Worm (Caenorhabditis elegans): ENCODE results near the gene M163.21.

Gene M163.21

DNA sequence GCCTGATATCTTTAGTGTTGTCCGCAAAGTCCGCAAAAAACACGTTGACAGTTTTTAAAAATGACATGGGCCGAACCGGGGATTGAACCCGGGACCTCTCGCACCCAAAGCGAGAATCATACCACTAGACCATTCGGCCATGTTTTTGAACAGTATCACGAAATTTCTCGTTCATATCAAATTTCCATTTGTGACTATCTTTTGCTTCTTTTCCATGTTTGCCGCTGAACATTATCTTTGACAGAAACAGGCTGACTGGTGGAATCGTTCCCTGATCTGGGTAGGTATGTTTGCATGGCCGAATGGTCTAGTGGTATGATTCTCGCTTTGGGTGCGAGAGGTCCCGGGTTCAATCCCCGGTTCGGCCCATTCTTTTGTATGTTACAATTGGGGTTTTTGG lies 28.8 kb upstream of the M163.21 start (continued):
- peak; percentile 71 for TF ChIP-seq nhr-48 (tag; optimal IDR thresholded peaks at IDR 0.05)
- peak; percentile 45 for TF ChIP-seq gei-8 (GFP tag; optimal IDR thresholded peaks at IDR 0.05)
- TF ChIP-seq nhr-41 (GFP tag; IDR thresholded peaks at IDR 0.05): peak; percentile 65; the same call in 1 of the 2 replicates
- 0 out of 2 replicates have a peak, but pooled peaks have one; percentile 49 for TF ChIP-seq saeg-2 (GFP tag; IDR thresholded peaks at IDR 0.05)
- TF ChIP-seq nhr-25 (tag; optimal IDR thresholded peaks at IDR 0.05; ENCODE audit: borderline replicate concordance, insufficient read depth): peak; percentile 2
- 0 out of 2 replicates have a peak, but pooled peaks have one; percentile 36 for TF ChIP-seq nhr-42 (GFP tag; IDR thresholded peaks at IDR 0.05)
- TF ChIP-seq D1046.2 (GFP tag; IDR thresholded peaks at IDR 0.05): peak; percentile 75; the same call in 1 of the 2 replicates
- TF ChIP-seq mdt-29 (GFP tag; IDR thresholded peaks at IDR 0.05): 0 out of 2 replicates have a peak, but pooled peaks have one; percentile 71
- 0 out of 2 replicates have a peak, but pooled peaks have one; percentile 46 for TF ChIP-seq ctbp-1 (GFP tag; IDR thresholded peaks at IDR 0.05)
- TF ChIP-seq hmg-1.1 (GFP tag; IDR thresholded peaks at IDR 0.05): peak; percentile 65
- peak; percentile 62; the same call in 1 of the 2 replicates for TF ChIP-seq dmd-9 (GFP tag; IDR thresholded peaks at IDR 0.05)
- peak; percentile 49; the same call in 1 of the 2 replicates for TF ChIP-seq zfp-3 (GFP tag; conservative IDR thresholded peaks at IDR 0.05)
- TF ChIP-seq lin-13 (GFP tag; optimal IDR thresholded peaks at IDR 0.05): peak; percentile 48
- TF ChIP-seq lim-7 (GFP tag; IDR thresholded peaks at IDR 0.05): peak; percentile 58

ce11 chrX:14442321-14442720 lies 24.3 kb upstream of the M163.21 start, which contains the start of gene F23D12.3:
TSS of gene F23D12.3 (plus strand) at chrX:14442621.
- TF ChIP-seq daf-16 (GFP tag; optimal IDR thresholded peaks at IDR 0.05) (no peak), daf-16 (tag; optimal IDR thresholded peaks at IDR 0.05) (no peak), nhr-25 (tag; optimal IDR thresholded peaks at IDR 0.05; ENCODE audit: borderline replicate concordance, insufficient read depth) (no peak), tag-97 (GFP tag; IDR thresholded peaks at IDR 0.05) (no peak), attf-4 (tag; optimal IDR thresholded peaks at IDR 0.05) (no peak), lim-7 (GFP tag; IDR thresholded peaks at IDR 0.05) (no peak)

DNA sequence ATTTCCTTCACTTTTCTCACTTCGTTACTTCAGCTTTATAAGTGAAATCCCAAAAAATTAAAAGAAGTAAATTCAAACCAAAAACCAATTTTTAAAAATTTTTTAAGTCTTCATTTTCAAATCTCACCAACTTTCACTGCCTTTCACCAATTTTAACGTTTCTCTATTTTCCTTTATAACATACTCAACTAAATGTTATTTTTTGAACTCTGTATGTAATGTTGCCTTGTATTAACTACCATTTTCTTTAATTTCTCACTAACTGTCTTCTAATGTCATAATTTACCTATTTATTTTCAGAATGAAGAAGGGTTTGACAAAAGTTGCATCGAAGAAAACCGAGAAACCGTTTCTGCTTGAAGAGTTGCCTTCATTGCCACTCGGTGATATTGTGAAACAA lies 21.9 kb upstream of the M163.21 start, which contains the start of gene F23D12.4:
Gene F23D12.4 (plus strand): TSS at position 301 of the 400 bp plus-strand sequence.
- no peak for TF ChIP-seq ZK337.2 (GFP tag; IDR thresholded peaks at IDR 0.05)
- TF ChIP-seq nhr-28 (tag; optimal IDR thresholded peaks at IDR 0.05): no peak
- no peak for TF ChIP-seq spr-1 (tag; optimal IDR thresholded peaks at IDR 0.05)
- no peak for TF ChIP-seq ztf-11 (tag; optimal IDR thresholded peaks at IDR 0.05)
- TF ChIP-seq nhr-111 (GFP tag; optimal IDR thresholded peaks at IDR 0.05): no peak
- no peak for TF ChIP-seq snpc-1.2 (GFP tag; IDR thresholded peaks at IDR 0.05)
- TF ChIP-seq mxl-3 (GFP tag; optimal IDR thresholded peaks at IDR 0.05): no peak
- no peak for TF ChIP-seq dmd-9 (GFP tag; IDR thresholded peaks at IDR 0.05)

- TF ChIP-seq hmg-1.1 (GFP tag; IDR thresholded peaks at IDR 0.05) (no peak), lin-1 (GFP tag; IDR thresholded peaks at IDR 0.05) (no peak), skn-1 (tag; optimal IDR thresholded peaks at IDR 0.05) (no peak), lin-13 (GFP tag; optimal IDR thresholded peaks at IDR 0.05) (no peak), madf-5 (GFP tag; IDR thresholded peaks at IDR 0.05) (no peak), mxl-3 (GFP tag; optimal IDR thresholded peaks at IDR 0.05) (no peak), unc-130 (GFP tag; optimal IDR thresholded peaks at IDR 0.05) (no peak), duxl-1 (tag; optimal IDR thresholded peaks at IDR 0.05; ENCODE audit: poor library complexity) (no peak), F26F4.8 (GFP tag; conservative IDR thresholded peaks at IDR 0.05) (no peak), nhr-11 (tag; optimal IDR thresholded peaks at IDR 0.05) (no peak), F10B5.3 (tag; optimal IDR thresholded peaks at IDR 0.05) (no peak), ceh-28 (tag; optimal IDR thresholded peaks at IDR 0.05) (no peak)
These were observed 19.1 kb upstream of the M163.21 start for ce11 chrX:14447498-14447897.
